Worm (Caenorhabditis elegans) whole organism, L1 larva: ENCODE results near the gene xpf-1.

Experiments
- aha-1 ChIP-seq: fragments of 150-350 bp; optimal IDR thresholded peaks from 2 replicates; lab custom pipeline; 2014; ENCODE audit warnings: missing biosample characterization, missing genetic modification characterization
- aly-2 ChIP-seq: fragments of 150-350 bp; optimal IDR thresholded peaks from 2 replicates; lab custom pipeline; 2014; ENCODE audit warnings: missing biosample characterization, missing genetic modification characterization
- blmp-1 ChIP-seq: fragments of 150-350 bp; optimal IDR thresholded peaks from 2 replicates; lab custom pipeline; 2014; ENCODE audit warnings: missing biosample characterization, missing genetic modification characterization
- ceh-82 ChIP-seq, 3 experiments: fragments of 150-350 bp in 1 of 3; sonication (generic microtip) in 2 of 3; optimal IDR thresholded peaks; 2 replicates each; lab custom pipeline; 2014 to 2017; ENCODE audit warnings: missing biosample characterization in 3 of 3, missing genetic modification characterization in 3 of 3
- ceh-90 ChIP-seq: sonication (generic microtip); optimal IDR thresholded peaks from 2 replicates; lab custom pipeline; 2016; ENCODE audit warnings: missing genetic modification characterization, missing compliant biosample characterization
- ces-1 ChIP-seq: fragments of 150-350 bp; optimal IDR thresholded peaks from 2 replicates; lab custom pipeline; 2014; ENCODE audit warnings: missing biosample characterization, missing genetic modification reagents, missing genetic modification characterization
- dpl-1 ChIP-seq, 3 experiments: fragments of 150-350 bp in 2 of 3; sonication (generic microtip) in 1 of 3; optimal IDR thresholded peaks; 2 replicates each; lab custom pipeline; 2014 to 2017; ENCODE audit warnings: missing biosample characterization in 3 of 3, missing genetic modification characterization in 3 of 3, missing genetic modification reagents in 3 of 3
- efl-1 ChIP-seq, 4 experiments: fragments of 150-350 bp; optimal IDR thresholded peaks in 3 of 4; peaks in 1 of 4; 1 replicate in 1 of 4; 2 replicates in 3 of 4; lab custom pipeline; 2014; ENCODE audit warnings: missing biosample characterization in 2 of 4, missing genetic modification characterization in 2 of 4, missing genetic modification reagents in 2 of 4
- efl-3 ChIP-seq: fragments of 200-800 bp; sonication (Bioruptor generic); optimal IDR thresholded peaks from 2 replicates; lab custom pipeline; 2018; ENCODE audit warnings: mild to moderate bottlenecking, missing genetic modification characterization, missing compliant biosample characterization
- elt-2 ChIP-seq: sonication (generic microtip); optimal IDR thresholded peaks from 2 replicates; lab custom pipeline; 2016; ENCODE audit warnings: missing genetic modification characterization, mild to moderate bottlenecking, inconsistent platforms, missing compliant biosample characterization, missing genetic modification reagents
- fkh-10 ChIP-seq: sonication (generic microtip); optimal IDR thresholded peaks from 2 replicates; lab custom pipeline; 2017; ENCODE audit warnings: missing biosample characterization, missing genetic modification reagents, missing genetic modification characterization
- fkh-8 ChIP-seq: sonication (generic microtip); optimal IDR thresholded peaks from 2 replicates; lab custom pipeline; 2016; ENCODE audit warnings: mild to moderate bottlenecking, missing genetic modification characterization, missing compliant biosample characterization
- fos-1 ChIP-seq: fragments of 150-350 bp; optimal IDR thresholded peaks from 2 replicates; lab custom pipeline; 2014; ENCODE audit warnings: missing biosample characterization, missing genetic modification characterization
- irx-1 ChIP-seq: sonication (generic microtip); optimal IDR thresholded peaks from 2 replicates; lab custom pipeline; 2016; ENCODE audit warnings: missing genetic modification characterization, missing compliant biosample characterization
- isw-1 ChIP-seq: fragments of 200-800 bp; sonication (Bioruptor generic); IDR thresholded peaks from 2 replicates; pipeline ENCODE4 v1.3.6; 2022; ENCODE audit warnings: missing genetic modification characterization, missing compliant biosample characterization
- lin-14 ChIP-seq: fragments of 200-800 bp; sonication (Bioruptor generic); optimal IDR thresholded peaks from 2 replicates; lab custom pipeline; 2018; ENCODE audit warnings: mild to moderate bottlenecking, missing genetic modification characterization, moderate library complexity, missing compliant biosample characterization
- lin-39 ChIP-seq: fragments of 150-350 bp; optimal IDR thresholded peaks from 2 replicates; lab custom pipeline; 2014; ENCODE audit warnings: missing biosample characterization, missing genetic modification reagents, missing genetic modification characterization
- lir-3 ChIP-seq: sonication (generic microtip); optimal IDR thresholded peaks from 2 replicates; lab custom pipeline; 2016; ENCODE audit warnings: mild to moderate bottlenecking, missing genetic modification characterization, moderate library complexity, missing compliant biosample characterization; ENCODE audit not compliant: poor library complexity
- lsy-2 ChIP-seq, 2 experiments: fragments of 150-350 bp; optimal IDR thresholded peaks; 2 replicates each; lab custom pipeline; 2014; ENCODE audit warnings: missing biosample characterization in 2 of 2, missing genetic modification characterization in 2 of 2
- mdl-1 ChIP-seq, 2 experiments: fragments of 150-350 bp; optimal IDR thresholded peaks; 2 replicates each; lab custom pipeline; 2014 to 2017; ENCODE audit warnings: missing biosample characterization in 2 of 2, missing genetic modification characterization in 2 of 2, inconsistent platforms in 1 of 2
- nhr-12 ChIP-seq: sonication (generic microtip); optimal IDR thresholded peaks from 2 replicates; lab custom pipeline; 2017; ENCODE audit warnings: missing biosample characterization, missing genetic modification characterization
- nhr-19 ChIP-seq: fragments of 200-800 bp; sonication (Bioruptor generic); conservative IDR thresholded peaks from 2 replicates; pipeline ENCODE4 v1.3.6; 2022; ENCODE audit warnings: missing genetic modification characterization, missing compliant biosample characterization
- nhr-20 ChIP-seq: sonication (generic microtip); optimal IDR thresholded peaks from 2 replicates; lab custom pipeline; 2016; ENCODE audit warnings: mild to moderate bottlenecking, missing genetic modification characterization, missing compliant biosample characterization
- nhr-47 ChIP-seq: sonication (generic microtip); optimal IDR thresholded peaks from 2 replicates; lab custom pipeline; 2016; ENCODE audit warnings: mild to moderate bottlenecking, missing genetic modification characterization, moderate library complexity, missing compliant biosample characterization
- nhr-71 ChIP-seq: sonication (generic microtip); optimal IDR thresholded peaks from 2 replicates; lab custom pipeline; 2016; ENCODE audit warnings: mild to moderate bottlenecking, missing genetic modification characterization, moderate library complexity, missing compliant biosample characterization
- nhr-76 ChIP-seq: sonication (generic microtip); optimal IDR thresholded peaks from 2 replicates; lab custom pipeline; 2017; ENCODE audit warnings: missing biosample characterization, missing genetic modification characterization
- rnt-1 ChIP-seq: sonication (generic microtip); optimal IDR thresholded peaks from 2 replicates; lab custom pipeline; 2016; ENCODE audit warnings: mild to moderate bottlenecking, missing genetic modification characterization, moderate library complexity, missing compliant biosample characterization
- snu-23 ChIP-seq: sonication (generic microtip); optimal IDR thresholded peaks from 2 replicates; lab custom pipeline; 2016; ENCODE audit warnings: missing genetic modification characterization, missing compliant biosample characterization
- sox-4 ChIP-seq: sonication (generic microtip); optimal IDR thresholded peaks from 2 replicates; lab custom pipeline; 2016; ENCODE audit warnings: missing genetic modification characterization, missing compliant biosample characterization
- sptf-1 ChIP-seq: fragments of 150-350 bp; optimal IDR thresholded peaks from 2 replicates; lab custom pipeline; 2014; ENCODE audit warnings: missing biosample characterization, missing genetic modification characterization
- swsn-7 ChIP-seq: sonication (generic microtip); optimal IDR thresholded peaks from 2 replicates; lab custom pipeline; 2016; ENCODE audit warnings: missing genetic modification characterization, missing compliant biosample characterization
- tbx-2 ChIP-seq: sonication (generic microtip); optimal IDR thresholded peaks from 2 replicates; lab custom pipeline; 2016; ENCODE audit warnings: missing genetic modification characterization, missing compliant biosample characterization
- tlp-1 ChIP-seq: fragments of 150-350 bp; optimal IDR thresholded peaks from 2 replicates; lab custom pipeline; 2014; ENCODE audit warnings: missing biosample characterization, missing genetic modification characterization
- unc-130 ChIP-seq: fragments of 150-350 bp; optimal IDR thresholded peaks from 2 replicates; lab custom pipeline; 2017; ENCODE audit warnings: missing biosample characterization, missing genetic modification characterization, inconsistent platforms
- xbp-1 ChIP-seq: sonication (generic microtip); optimal IDR thresholded peaks from 2 replicates; lab custom pipeline; 2016; ENCODE audit warnings: missing genetic modification characterization, missing compliant biosample characterization
- ztf-11 ChIP-seq, 2 experiments: sonication (generic microtip); optimal IDR thresholded peaks; 2 replicates each; lab custom pipeline; 2016 to 2017; ENCODE audit warnings: missing genetic modification characterization in 2 of 2, missing biosample characterization in 1 of 2, missing compliant biosample characterization in 1 of 2
- ztf-4 ChIP-seq: fragments of 150-350 bp; optimal IDR thresholded peaks from 2 replicates; lab custom pipeline; 2014; ENCODE audit warnings: missing biosample characterization, missing genetic modification characterization

Gene xpf-1

ce11 chrII:11705787-11706186 is 9.8 kb downstream of the xpf-1 start, which contains the start of gene VF13D12L.3 (continued):
- no peak for TF ChIP-seq lir-3
- no peak for TF ChIP-seq efl-3 (GFP tag; lab: Kevin White, UChicago)
- TF ChIP-seq fos-1 (tag; lab: Kevin White, UChicago) = no peak
- no peak for TF ChIP-seq dpl-1 (GFP tag; optimal IDR thresholded peaks at IDR 0.05; lab: Kevin White, UChicago)
- no peak for TF ChIP-seq aha-1 (tag; lab: Kevin White, UChicago)
- TF ChIP-seq nhr-76 (tag; lab: Kevin White, UChicago) = no peak
- no peak for TF ChIP-seq sptf-1
- TF ChIP-seq nhr-12 (tag; lab: Kevin White, UChicago) = no peak
- TF ChIP-seq, all 84 proteins: peak for 6

- no peak for TF ChIP-seq irx-1 (tag; lab: Kevin White, UChicago)
- no peak for TF ChIP-seq lin-14
- no peak for TF ChIP-seq ces-1 (GFP tag; lab: Kevin White, UChicago)
- no peak for TF ChIP-seq fkh-8 (tag; lab: Kevin White, UChicago)
- no peak for TF ChIP-seq nhr-47
- TF ChIP-seq efl-1 (optimal IDR thresholded peaks at IDR 0.05; lab: Kevin White, UChicago) = no peak
- TF ChIP-seq efl-1 (GFP tag; optimal IDR thresholded peaks at IDR 0.05 in 1 of 2; lab: Kevin White, UChicago) = no peak
- TF ChIP-seq aly-2 = no peak
- TF ChIP-seq ceh-82 (tag; optimal IDR thresholded peaks at IDR 0.05; lab: Kevin White, UChicago) = no peak
- no peak for TF ChIP-seq fos-1 (tag; lab: Kevin White, UChicago)
- TF ChIP-seq sox-4 (tag; lab: Kevin White, UChicago) = no peak
- TF ChIP-seq tlp-1 (tag; lab: Kevin White, UChicago) = no peak
- TF ChIP-seq ceh-90 = no peak
Observed at ce11 chrII:11709464-11709863, 13.5 kb downstream of the xpf-1 start, which contains the start of gene fcmt-1. fcmt-1 (minus strand) TSS chrII:11709564.

- peak; percentile 97 for TF ChIP-seq blmp-1
- TF ChIP-seq efl-1 (optimal IDR thresholded peaks at IDR 0.05; lab: Kevin White, UChicago) = no peak
- peak in 1 of 2 experiments; percentile 15 for TF ChIP-seq efl-1 (GFP tag; optimal IDR thresholded peaks at IDR 0.05 in 1 of 2; lab: Kevin White, UChicago)
- TF ChIP-seq fkh-10 (GFP tag; lab: Kevin White, UChicago) = no peak
- TF ChIP-seq unc-130 (tag; lab: Kevin White, UChicago) = no peak
Observed at ce11 chrII:11710771-11711170, 14.8 kb downstream of the xpf-1 start.

ce11 chrII:11713569-11713968 is 17.6 kb downstream of the xpf-1 start, which contains the start of gene F13D12.10:
F13D12.10 (plus strand) TSS chrII:11713799.
- TF ChIP-seq ces-1 (GFP tag; lab: Kevin White, UChicago) (no peak), ztf-11 (tag; optimal IDR thresholded peaks at IDR 0.05; lab: Kevin White, UChicago) (no peak), mdl-1 (tag; optimal IDR thresholded peaks at IDR 0.05; lab: Kevin White, UChicago) (peak in 1 of 2 experiments; percentile 45), efl-3 (GFP tag; lab: Kevin White, UChicago) (no peak), nhr-71 (tag; lab: Kevin White, UChicago) (peak; percentile 82), fkh-8 (tag; lab: Kevin White, UChicago) (peak; percentile 18), isw-1 (GFP tag; lab: Robert Waterston, UW) (no peak), blmp-1 (no peak), lin-14 (peak; percentile 83), dpl-1 (GFP tag; optimal IDR thresholded peaks at IDR 0.05; lab: Kevin White, UChicago) (peak in 1 of 3 experiments; percentile 10), nhr-20 (tag; lab: Kevin White, UChicago) (peak; percentile 37), lin-39 (peak; percentile 54), xbp-1 (peak; percentile 37), nhr-47 (peak; percentile 10), lsy-2 (tag; optimal IDR thresholded peaks at IDR 0.05; lab: Kevin White, UChicago) (peak; percentile 17 to 34), swsn-7 (tag; lab: Kevin White, UChicago) (peak; percentile 39), snu-23 (GFP tag; lab: Kevin White, UChicago) (peak; percentile 58), elt-2 (tag; lab: Kevin White, UChicago) (no peak), ztf-4 (peak; percentile 45), tbx-2 (tag; lab: Kevin White, UChicago) (peak; percentile 30), efl-1 (optimal IDR thresholded peaks at IDR 0.05; lab: Kevin White, UChicago) (peak in 1 of 2 experiments; percentile 23), efl-1 (GFP tag; optimal IDR thresholded peaks at IDR 0.05 in 1 of 2; lab: Kevin White, UChicago) (peak in 1 of 2 experiments; percentile 68), nhr-19 (peak; percentile 57), rnt-1 (tag; lab: Kevin White, UChicago) (peak; percentile 85), lir-3 (peak; percentile 26)
